Fruit fly (Drosophila melanogaster) whole organism, embryonic: ENCODE results near the gene Best2.

ENCODE experiments used
- ATbp ChIP-seq: fragments of 200-800 bp; sonication (Bioruptor generic); optimal IDR thresholded peaks from 2 replicates; lab custom pipeline; 2017; ENCODE audit warnings: missing biosample characterization, mild to moderate bottlenecking, missing genetic modification characterization, missing genetic modification reagents
- Awh ChIP-seq: fragments of 200-800 bp; sonication (Bioruptor generic); IDR thresholded peaks from 2 replicates; pipeline ENCODE4, ENCODE4 v1.3.6; 2022; ENCODE audit warnings: missing biosample characterization, missing genetic modification characterization
- Bgb ChIP-seq: fragments of 200-800 bp; sonication (Bioruptor generic); IDR thresholded peaks from 2 replicates; pipeline ENCODE4 v1.3.6; 2022; ENCODE audit warnings: missing biosample characterization, missing genetic modification characterization; ENCODE audit not compliant: partially characterized antibody
- CG10209 ChIP-seq: fragments of 200-800 bp; sonication (Bioruptor generic); optimal IDR thresholded peaks from 3 replicates; lab custom pipeline; 2017; ENCODE audit warnings: missing biosample characterization, mild to moderate bottlenecking, missing genetic modification characterization, missing genetic modification reagents
- CG12942 ChIP-seq: fragments of 200-800 bp; sonication (Bioruptor generic); optimal IDR thresholded peaks from 3 replicates; lab custom pipeline; 2016; ENCODE audit warnings: missing biosample characterization, missing genetic modification characterization
- CG13775 ChIP-seq: fragments of 200-800 bp; sonication (Bioruptor generic); optimal IDR thresholded peaks from 3 replicates; lab custom pipeline; 2017; ENCODE audit warnings: missing biosample characterization, mild to moderate bottlenecking, missing genetic modification characterization
- CG14710 ChIP-seq: fragments of 200-800 bp; sonication (Bioruptor generic); optimal IDR thresholded peaks from 3 replicates; lab custom pipeline; 2019; ENCODE audit warnings: missing biosample characterization, mild to moderate bottlenecking, missing genetic modification characterization, moderate library complexity
- CG16815 ChIP-seq: fragments of 200-800 bp; sonication (Bioruptor generic); optimal IDR thresholded peaks from 3 replicates; lab custom pipeline; 2017; ENCODE audit warnings: missing biosample characterization, mild to moderate bottlenecking, missing genetic modification characterization
- CG2199 ChIP-seq: fragments of 200-800 bp; sonication (Bioruptor generic); IDR thresholded peaks from 3 replicates; pipeline ENCODE4 v1.3.6; 2022; ENCODE audit warnings: missing biosample characterization, missing genetic modification characterization
- CG30020 ChIP-seq: fragments of 200-800 bp; optimal IDR thresholded peaks from 2 replicates; lab custom pipeline; 2019; ENCODE audit warnings: missing biosample characterization, mild to moderate bottlenecking, missing genetic modification characterization, moderate library complexity
- CG3065 ChIP-seq: fragments of 200-800 bp; sonication (Bioruptor generic); optimal IDR thresholded peaks from 2 replicates; lab custom pipeline; 2016; ENCODE audit warnings: missing biosample characterization, missing genetic modification characterization
- CG31388 ChIP-seq: fragments of 200-800 bp; sonication (Bioruptor generic); optimal IDR thresholded peaks from 2 replicates; lab custom pipeline; 2016; ENCODE audit warnings: missing biosample characterization, missing genetic modification characterization
- CG31441 ChIP-seq: fragments of 200-800 bp; sonication (Bioruptor generic); IDR thresholded peaks from 2 replicates; pipeline ENCODE4 v1.3.6; 2022; ENCODE audit warnings: missing biosample characterization, missing genetic modification characterization
- CG34224 ChIP-seq: fragments of 200-800 bp; sonication (Bioruptor generic); IDR thresholded peaks from 3 replicates; pipeline ENCODE4 v1.3.6; 2022; ENCODE audit warnings: missing biosample characterization, missing genetic modification characterization; ENCODE audit not compliant: partially characterized antibody
- CG4328 ChIP-seq: fragments of 200-800 bp; sonication (Bioruptor generic); optimal IDR thresholded peaks from 3 replicates; lab custom pipeline; 2017; ENCODE audit warnings: missing biosample characterization, missing genetic modification reagents, missing genetic modification characterization
- CG6854 ChIP-seq: fragments of 200-800 bp; sonication (Bioruptor generic); optimal IDR thresholded peaks from 3 replicates; lab custom pipeline; 2017; ENCODE audit warnings: missing biosample characterization, mild to moderate bottlenecking, missing genetic modification characterization
- CG9876 ChIP-seq: fragments of 200-800 bp; sonication (Bioruptor generic); optimal IDR thresholded peaks from 2 replicates; lab custom pipeline; 2016; ENCODE audit warnings: missing biosample characterization, missing genetic modification characterization
- CTCF ChIP-seq: fragments of 200-800 bp; sonication (Bioruptor generic); optimal IDR thresholded peaks from 2 replicates; lab custom pipeline; 2017; ENCODE audit warnings: missing biosample characterization, mild to moderate bottlenecking, missing genetic modification characterization, moderate library complexity
- Camta ChIP-seq: fragments of 200-800 bp; sonication (Bioruptor generic); optimal IDR thresholded peaks from 2 replicates; lab custom pipeline; 2016; ENCODE audit warnings: missing biosample characterization, missing genetic modification characterization
- D19B ChIP-seq: fragments of 200-800 bp; sonication (Bioruptor generic); optimal IDR thresholded peaks from 2 replicates; lab custom pipeline; 2017; ENCODE audit warnings: missing biosample characterization, mild to moderate bottlenecking, missing genetic modification characterization
- Dfd ChIP-seq, 2 experiments: fragments of >200 bp; optimal IDR thresholded peaks; 2 replicates each; lab custom pipeline; 2017; ENCODE audit warnings: missing biosample characterization in 2 of 2, missing genetic modification characterization in 2 of 2
- Doc2 ChIP-seq: fragments of 200-800 bp; sonication (Bioruptor generic); IDR thresholded peaks from 2 replicates; pipeline ENCODE4 v1.3.6; 2022; ENCODE audit warnings: missing biosample characterization, missing genetic modification characterization
- HLH3B ChIP-seq: fragments of 200-800 bp; sonication (Bioruptor generic); IDR thresholded peaks from 2 replicates; pipeline ENCODE4 v1.3.6; 2022; ENCODE audit warnings: missing biosample characterization, missing genetic modification characterization
- Hr51 ChIP-seq, 2 experiments: fragments of 200-800 bp; sonication (Bioruptor generic); optimal IDR thresholded peaks; 2 replicates in 1 of 2; 3 replicates in 1 of 2; lab custom pipeline; 2016 to 2018; ENCODE audit warnings: missing biosample characterization in 2 of 2, missing genetic modification characterization in 2 of 2, mild to moderate bottlenecking in 1 of 2, moderate library complexity in 1 of 2
- Hr78 ChIP-seq, 2 experiments: fragments of 200-800 bp in 1 of 2; fragments of >200 bp in 1 of 2; sonication (Bioruptor generic) in 1 of 2; optimal IDR thresholded peaks; 2 replicates each; lab custom pipeline; 2017 to 2019; ENCODE audit warnings: missing biosample characterization in 2 of 2, missing genetic modification characterization in 2 of 2, mild to moderate bottlenecking in 1 of 2, moderate library complexity in 1 of 2
- Jarid2 ChIP-seq: fragments of 200-800 bp; sonication (Bioruptor generic); optimal IDR thresholded peaks from 3 replicates; lab custom pipeline; 2017; ENCODE audit warnings: mild to moderate bottlenecking, missing biosample characterization, missing genetic modification reagents, missing genetic modification characterization
- Lpt ChIP-seq: fragments of >200 bp; optimal IDR thresholded peaks from 2 replicates; lab custom pipeline; 2018; ENCODE audit warnings: missing biosample characterization, missing genetic modification characterization
- MBD-R2 ChIP-seq: fragments of 200-800 bp; sonication (Bioruptor generic); IDR thresholded peaks from 2 replicates; pipeline ENCODE4 v1.3.6; 2022; ENCODE audit warnings: missing biosample characterization, missing genetic modification characterization
- Opbp ChIP-seq: fragments of 200-800 bp; sonication (Bioruptor generic); IDR thresholded peaks from 3 replicates; pipeline ENCODE4 v1.3.6; 2022; ENCODE audit warnings: missing biosample characterization, missing genetic modification characterization; ENCODE audit not compliant: partially characterized antibody
- Poxn ChIP-seq: fragments of 200-800 bp; sonication (Bioruptor generic); IDR thresholded peaks from 2 replicates; pipeline ENCODE4 v1.3.6; 2022; ENCODE audit warnings: missing biosample characterization, missing genetic modification characterization
- Ptx1 ChIP-seq: fragments of 200-800 bp; sonication (Bioruptor generic); IDR thresholded peaks from 2 replicates; pipeline ENCODE4 v1.3.6; 2022; ENCODE audit warnings: missing biosample characterization, missing genetic modification characterization
- ac ChIP-seq: fragments of 200-800 bp; sonication (Bioruptor generic); optimal IDR thresholded peaks from 3 replicates; lab custom pipeline; 2017; ENCODE audit warnings: missing biosample characterization, mild to moderate bottlenecking, missing genetic modification characterization
- bigmax ChIP-seq: fragments of 200-800 bp; sonication (Bioruptor generic); optimal IDR thresholded peaks from 2 replicates; lab custom pipeline; 2018; ENCODE audit warnings: missing biosample characterization, mild to moderate bottlenecking, missing genetic modification characterization
- cg ChIP-seq: fragments of 200-800 bp; sonication (Bioruptor generic); optimal IDR thresholded peaks from 3 replicates; lab custom pipeline; 2019; ENCODE audit warnings: missing biosample characterization, mild to moderate bottlenecking, missing genetic modification characterization, moderate library complexity
- crc ChIP-seq: fragments of 200-800 bp; sonication (Bioruptor generic); optimal IDR thresholded peaks from 2 replicates; lab custom pipeline; 2016; ENCODE audit warnings: missing biosample characterization, missing genetic modification characterization
- emc ChIP-seq: fragments of 200-800 bp; sonication (Bioruptor generic); optimal IDR thresholded peaks from 2 replicates; lab custom pipeline; 2016; ENCODE audit warnings: missing biosample characterization, missing genetic modification characterization
- gcm ChIP-seq: fragments of 200-800 bp; sonication (Bioruptor generic); optimal IDR thresholded peaks from 2 replicates; lab custom pipeline; 2019; ENCODE audit warnings: missing biosample characterization, mild to moderate bottlenecking, missing genetic modification characterization, moderate library complexity
- gfzf ChIP-seq: fragments of 200-800 bp; sonication (Bioruptor generic); optimal IDR thresholded peaks from 2 replicates; lab custom pipeline; 2016; ENCODE audit warnings: missing biosample characterization, mild to moderate bottlenecking, missing genetic modification characterization, moderate library complexity
- jigr1 ChIP-seq: fragments of 200-800 bp; sonication (Bioruptor generic); IDR thresholded peaks from 3 replicates; pipeline ENCODE4 v1.3.6; 2022; ENCODE audit warnings: missing biosample characterization, missing genetic modification characterization
- lbe ChIP-seq: fragments of 200-800 bp; sonication (Bioruptor generic); optimal IDR thresholded peaks from 2 replicates; lab custom pipeline; 2016; ENCODE audit warnings: missing biosample characterization, mild to moderate bottlenecking, missing genetic modification characterization
- lmd ChIP-seq: fragments of 200-800 bp; sonication (Bioruptor generic); IDR thresholded peaks from 2 replicates; pipeline ENCODE4 v1.3.6; 2022; ENCODE audit warnings: missing biosample characterization, missing genetic modification characterization
- luna ChIP-seq: fragments of 200-800 bp; sonication (Bioruptor generic); optimal IDR thresholded peaks from 2 replicates; lab custom pipeline; 2016; ENCODE audit warnings: missing biosample characterization, missing genetic modification characterization
- oc ChIP-seq: fragments of 200-800 bp; sonication (Bioruptor generic); optimal IDR thresholded peaks from 2 replicates; lab custom pipeline; 2018; ENCODE audit warnings: missing biosample characterization, mild to moderate bottlenecking, missing genetic modification characterization, moderate library complexity
- odd ChIP-seq: fragments of 200-800 bp; sonication (Bioruptor generic); optimal IDR thresholded peaks from 2 replicates; lab custom pipeline; 2017; ENCODE audit warnings: missing biosample characterization, mild to moderate bottlenecking, missing genetic modification characterization
- otp ChIP-seq: fragments of 200-800 bp; sonication (Bioruptor generic); IDR thresholded peaks from 3 replicates; pipeline ENCODE4, ENCODE4 v1.3.6; 2022; ENCODE audit warnings: missing biosample characterization, missing genetic modification characterization
- pnt ChIP-seq: fragments of 200-800 bp; sonication (Bioruptor generic); optimal IDR thresholded peaks from 3 replicates; lab custom pipeline; 2016; ENCODE audit warnings: missing biosample characterization, missing genetic modification characterization
- slbo ChIP-seq: fragments of 200-800 bp; sonication (Bioruptor generic); IDR thresholded peaks from 2 replicates; pipeline ENCODE4 v1.3.6; 2022; ENCODE audit warnings: missing biosample characterization, missing genetic modification characterization
- slou ChIP-seq: fragments of 200-800 bp; sonication (Bioruptor generic); optimal IDR thresholded peaks from 3 replicates; lab custom pipeline; 2016; ENCODE audit warnings: missing biosample characterization, missing genetic modification characterization
- stwl ChIP-seq: fragments of 200-800 bp; sonication (Bioruptor generic); optimal IDR thresholded peaks from 3 replicates; lab custom pipeline; 2018; ENCODE audit warnings: missing biosample characterization, mild to moderate bottlenecking, missing genetic modification characterization, moderate library complexity
- vnd ChIP-seq: fragments of 200-800 bp; sonication (Bioruptor generic); IDR thresholded peaks from 3 replicates; pipeline ENCODE4 v1.3.6; 2022; ENCODE audit warnings: missing biosample characterization, missing genetic modification characterization; ENCODE audit not compliant: partially characterized antibody
- wek ChIP-seq: fragments of 200-800 bp; sonication (Bioruptor generic); optimal IDR thresholded peaks from 3 replicates; lab custom pipeline; 2018; ENCODE audit warnings: missing biosample characterization, mild to moderate bottlenecking, missing genetic modification characterization, moderate library complexity

The Best2 gene

DNA sequence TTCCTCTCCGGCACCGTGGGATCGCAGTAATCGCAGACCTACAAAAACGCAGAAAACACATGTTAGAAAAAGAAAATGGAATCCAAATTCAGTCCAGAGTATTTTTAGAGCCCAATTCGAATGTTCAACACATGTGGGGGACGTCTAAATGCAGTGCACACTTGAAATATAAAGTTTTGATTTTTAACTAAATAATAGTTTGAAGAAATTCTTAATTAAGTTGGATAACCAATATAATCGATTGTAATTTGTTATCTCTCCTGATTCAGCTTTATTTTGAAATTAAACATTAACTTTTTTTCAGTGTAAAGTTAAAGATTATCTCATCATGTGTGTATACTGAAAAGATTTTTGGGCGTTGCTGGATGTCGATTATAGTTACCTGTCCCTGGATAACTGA is 39.3 kb downstream of the Best2 start (continued):
- no peak for TF ChIP-seq Poxn (GFP tag; lab: Robert Waterston, UW)
- TF ChIP-seq Hr78 (GFP tag; optimal IDR thresholded peaks at IDR 0.05; lab: Kevin White, UChicago), result no peak
- peak; percentile 26 for TF ChIP-seq CG12942 (GFP tag; lab: Kevin White, UChicago)
- TF ChIP-seq CG34224, result no peak
- TF ChIP-seq D19B (GFP tag; lab: Kevin White, UChicago), result no peak
- peak; percentile 81 for TF ChIP-seq CG14710 (tag; lab: Kevin White, UChicago)
- no peak for TF ChIP-seq slou
- no peak for TF ChIP-seq CG3065 (GFP tag; lab: Kevin White, UChicago)
- TF ChIP-seq odd (GFP tag; lab: Kevin White, UChicago), result peak; percentile 35
- no peak for TF ChIP-seq CG4328
- no peak for TF ChIP-seq cg
- TF ChIP-seq oc (tag; lab: Kevin White, UChicago), result peak; percentile 81
- TF ChIP-seq Lpt (GFP tag; lab: Kevin White, UChicago), result no peak
- TF ChIP-seq CG13775 (GFP tag; lab: Kevin White, UChicago), result peak; percentile 58
- TF ChIP-seq lbe (GFP tag; lab: Kevin White, UChicago), result no peak
- TF ChIP-seq CG2199 (GFP tag; lab: Robert Waterston, UW), result no peak
- TF ChIP-seq Hr51 (GFP tag; optimal IDR thresholded peaks at IDR 0.05; lab: Kevin White, UChicago), result peak in 1 of 2 experiments; percentile 71
- TF ChIP-seq jigr1 (GFP tag; lab: Robert Waterston, UW), result no peak
- TF ChIP-seq CG31388 (GFP tag; lab: Kevin White, UChicago), result peak; percentile 10
- TF ChIP-seq gfzf (GFP tag; lab: Kevin White, UChicago), result no peak
- no peak for TF ChIP-seq emc (GFP tag; lab: Kevin White, UChicago)
- peak; percentile 69 for TF ChIP-seq HLH3B
- TF ChIP-seq Ptx1 (GFP tag; lab: Robert Waterston, UW), result peak; percentile 78
- TF ChIP-seq luna, result no peak
- no peak for TF ChIP-seq stwl
- no peak for TF ChIP-seq CG9876
- TF ChIP-seq wek (GFP tag; lab: Kevin White, UChicago), result no peak
- no peak for TF ChIP-seq Opbp
- peak; percentile 86 for TF ChIP-seq CG31441 (GFP tag; lab: Robert Waterston, UW)
- no peak for TF ChIP-seq Bgb
- peak; percentile 77 for TF ChIP-seq gcm (GFP tag; lab: Kevin White, UChicago)
- no peak for TF ChIP-seq Dfd (GFP tag; optimal IDR thresholded peaks at IDR 0.05; lab: Kevin White, UChicago)
- no peak for TF ChIP-seq vnd (GFP tag; lab: Robert Waterston, UW)
- peak; percentile 41; the same call in 1 of the 2 replicates for TF ChIP-seq slbo (GFP tag; lab: Robert Waterston, UW)
- no peak for TF ChIP-seq Jarid2
- peak; percentile 55 for TF ChIP-seq CG16815 (GFP tag; lab: Kevin White, UChicago)
- TF ChIP-seq CG10209, result peak; percentile 13
- no peak for TF ChIP-seq CG6854
- TF ChIP-seq lmd (GFP tag; lab: Robert Waterston, UW), result peak; percentile 15; the same call in 1 of the 2 replicates
- TF ChIP-seq CG30020 (tag; lab: Kevin White, UChicago), result peak; percentile 5
- TF ChIP-seq MBD-R2, result no peak
- TF ChIP-seq Awh (GFP tag; lab: Robert Waterston, UW), result peak; percentile 78
- TF ChIP-seq Doc2 (GFP tag; lab: Robert Waterston, UW), result no peak
- TF ChIP-seq Camta (GFP tag; lab: Kevin White, UChicago), result peak; percentile 44
- no peak for TF ChIP-seq bigmax
- no peak for TF ChIP-seq CTCF (GFP tag; lab: Kevin White, UChicago)
- TF ChIP-seq ATbp, result peak; percentile 50
- TF ChIP-seq crc (GFP tag; lab: Kevin White, UChicago), result peak; percentile 42
- 0 out of 3 replicates have a peak, but pooled peaks have one; percentile 16 for TF ChIP-seq otp (GFP tag; lab: Robert Waterston, UW)
- TF ChIP-seq ac (GFP tag; lab: Kevin White, UChicago), result no peak
- no peak for TF ChIP-seq pnt (GFP tag; lab: Kevin White, UChicago)
